Worm (Caenorhabditis elegans) whole organism, L2 larva: ENCODE results near the gene pqn-75.

Experiments used
- C34F6.9 ChIP-seq: fragments of 150-350 bp; optimal IDR thresholded peaks from 2 replicates; lab custom pipeline; 2014; ENCODE audit warnings: missing biosample characterization, missing genetic modification characterization
- F13H6.1 ChIP-seq: sonication (generic microtip); optimal IDR thresholded peaks from 2 replicates; lab custom pipeline; 2016; ENCODE audit warnings: missing genetic modification characterization, missing compliant biosample characterization
- Y55F3AM.14 ChIP-seq: fragments of 200-800 bp; sonication (Bioruptor generic); optimal IDR thresholded peaks from 2 replicates; lab custom pipeline; 2018; ENCODE audit warnings: mild to moderate bottlenecking, missing genetic modification characterization, missing compliant biosample characterization
- ZK546.5 ChIP-seq: sonication (generic microtip); optimal IDR thresholded peaks from 2 replicates; lab custom pipeline; 2017; ENCODE audit warnings: missing biosample characterization, missing genetic modification characterization
- alr-1 ChIP-seq: fragments of 150-350 bp; optimal IDR thresholded peaks from 2 replicates; lab custom pipeline; 2014; ENCODE audit warnings: missing biosample characterization, missing genetic modification characterization
- blmp-1 ChIP-seq: sonication (generic microtip); optimal IDR thresholded peaks from 2 replicates; lab custom pipeline; 2017; ENCODE audit warnings: missing genetic modification characterization, mild to moderate bottlenecking, missing compliant biosample characterization, antibody characterized with exemption, moderate library complexity; ENCODE audit not compliant: insufficient read depth
- ceh-82 ChIP-seq: fragments of 150-350 bp; optimal IDR thresholded peaks from 2 replicates; lab custom pipeline; 2014; ENCODE audit warnings: missing biosample characterization, missing genetic modification characterization
- crh-2 ChIP-seq: sonication (generic microtip); optimal IDR thresholded peaks from 2 replicates; lab custom pipeline; 2017; ENCODE audit warnings: missing biosample characterization, missing genetic modification characterization
- egl-27 ChIP-seq: sonication (generic microtip); optimal IDR thresholded peaks from 3 replicates; lab custom pipeline; 2017; ENCODE audit warnings: missing biosample characterization, missing genetic modification reagents, missing genetic modification characterization
- elt-1 ChIP-seq: fragments of 150-350 bp; optimal IDR thresholded peaks from 2 replicates; lab custom pipeline; 2014; ENCODE audit warnings: missing biosample characterization, missing genetic modification characterization
- elt-3 ChIP-seq: sonication (generic microtip); optimal IDR thresholded peaks from 2 replicates; lab custom pipeline; 2017; ENCODE audit warnings: missing biosample characterization, missing genetic modification characterization
- fos-1 ChIP-seq: fragments of 150-350 bp; optimal IDR thresholded peaks from 2 replicates; lab custom pipeline; 2014; ENCODE audit warnings: missing biosample characterization, missing genetic modification characterization
- gmeb-1 ChIP-seq: fragments of 150-350 bp; optimal IDR thresholded peaks from 2 replicates; lab custom pipeline; 2014; ENCODE audit warnings: missing biosample characterization, missing genetic modification characterization
- lin-11 ChIP-seq: fragments of 150-350 bp; sonication (generic microtip); optimal IDR thresholded peaks from 2 replicates; lab custom pipeline; 2014; ENCODE audit warnings: missing biosample characterization, missing genetic modification characterization, inconsistent platforms, mixed read lengths
- lin-13 ChIP-seq: fragments of 150-350 bp; optimal IDR thresholded peaks from 2 replicates; lab custom pipeline; 2014; ENCODE audit warnings: missing biosample characterization, missing genetic modification reagents, missing genetic modification characterization
- lsy-2 ChIP-seq, 2 experiments: fragments of 150-350 bp in 1 of 2; sonication (generic microtip) in 1 of 2; optimal IDR thresholded peaks; 2 replicates each; lab custom pipeline; 2014 to 2017; ENCODE audit warnings: missing biosample characterization in 2 of 2, missing genetic modification characterization in 2 of 2
- mab-5 ChIP-seq: fragments of 150-350 bp; optimal IDR thresholded peaks from 2 replicates; lab custom pipeline; 2014; ENCODE audit warnings: missing biosample characterization, missing genetic modification characterization
- mdl-1 ChIP-seq, 2 experiments: fragments of 150-350 bp in 1 of 2; sonication (generic microtip) in 1 of 2; optimal IDR thresholded peaks; 2 replicates each; lab custom pipeline; 2017; ENCODE audit warnings: missing biosample characterization in 2 of 2, missing genetic modification characterization in 2 of 2
- nhr-10 ChIP-seq: sonication (generic microtip); optimal IDR thresholded peaks from 2 replicates; lab custom pipeline; 2017; ENCODE audit warnings: missing biosample characterization, missing genetic modification characterization
- nhr-11 ChIP-seq: fragments of 150-350 bp; optimal IDR thresholded peaks from 2 replicates; lab custom pipeline; 2014; ENCODE audit warnings: missing biosample characterization, missing genetic modification characterization
- nhr-12 ChIP-seq: fragments of 150-350 bp; optimal IDR thresholded peaks from 2 replicates; lab custom pipeline; 2014; ENCODE audit warnings: missing biosample characterization, missing genetic modification characterization
- nhr-129 ChIP-seq: fragments of 150-350 bp; optimal IDR thresholded peaks from 2 replicates; lab custom pipeline; 2014; ENCODE audit warnings: missing biosample characterization, missing genetic modification characterization
- nhr-21 ChIP-seq: fragments of 150-350 bp; optimal IDR thresholded peaks from 2 replicates; lab custom pipeline; 2014; ENCODE audit warnings: missing biosample characterization, missing genetic modification characterization
- nhr-23 ChIP-seq: fragments of 150-350 bp; optimal IDR thresholded peaks from 2 replicates; lab custom pipeline; 2014; ENCODE audit warnings: missing biosample characterization, missing genetic modification reagents, missing genetic modification characterization
- nhr-237 ChIP-seq: fragments of 150-350 bp; optimal IDR thresholded peaks from 2 replicates; lab custom pipeline; 2014; ENCODE audit warnings: missing biosample characterization, missing genetic modification characterization
- nhr-25 ChIP-seq: fragments of 150-350 bp; sonication (generic microtip); optimal IDR thresholded peaks from 3 replicates; lab custom pipeline; 2014; ENCODE audit warnings: missing biosample characterization, missing genetic modification characterization
- nhr-6 ChIP-seq: fragments of 150-350 bp; optimal IDR thresholded peaks from 2 replicates; lab custom pipeline; 2014; ENCODE audit warnings: missing biosample characterization, missing genetic modification characterization
- peb-1 ChIP-seq: fragments of 150-350 bp; optimal IDR thresholded peaks from 2 replicates; lab custom pipeline; 2014; ENCODE audit warnings: missing biosample characterization, missing genetic modification characterization
- sem-4 ChIP-seq: fragments of 150-350 bp; optimal IDR thresholded peaks from 2 replicates; lab custom pipeline; 2014; ENCODE audit warnings: missing biosample characterization, missing genetic modification reagents, missing genetic modification characterization
- skn-1 ChIP-seq: sonication (generic microtip); optimal IDR thresholded peaks from 2 replicates; lab custom pipeline; 2017; ENCODE audit warnings: missing biosample characterization, missing genetic modification characterization
- sma-3 ChIP-seq: sonication (generic microtip); optimal IDR thresholded peaks from 2 replicates; lab custom pipeline; 2016; ENCODE audit warnings: missing genetic modification reagents, missing genetic modification characterization, missing compliant biosample characterization
- sma-9 ChIP-seq, 2 experiments: fragments of 150-350 bp in 1 of 2; sonication (generic microtip) in 1 of 2; optimal IDR thresholded peaks; 2 replicates each; lab custom pipeline; 2014 to 2016; ENCODE audit warnings: missing genetic modification characterization in 2 of 2, mild to moderate bottlenecking in 1 of 2, missing biosample characterization in 1 of 2, missing compliant biosample characterization in 1 of 2, missing genetic modification reagents in 1 of 2, moderate library complexity in 1 of 2
- snpc-4 ChIP-seq: fragments of 150-350 bp; optimal IDR thresholded peaks from 2 replicates; lab custom pipeline; 2014; ENCODE audit warnings: missing biosample characterization, missing genetic modification characterization
- unc-55 ChIP-seq: fragments of 150-350 bp; sonication (generic microtip); optimal IDR thresholded peaks from 3 replicates; lab custom pipeline; 2014; ENCODE audit warnings: missing biosample characterization, missing genetic modification reagents, missing genetic modification characterization
- unc-62 ChIP-seq: fragments of 150-350 bp; optimal IDR thresholded peaks from 2 replicates; lab custom pipeline; 2014; ENCODE audit warnings: missing biosample characterization, missing genetic modification reagents, missing genetic modification characterization
- zag-1 ChIP-seq: fragments of 150-350 bp; optimal IDR thresholded peaks from 2 replicates; lab custom pipeline; 2014; ENCODE audit warnings: missing biosample characterization, missing genetic modification characterization
- ztf-1 ChIP-seq: fragments of 200-800 bp; sonication (Bioruptor generic); conservative IDR thresholded peaks from 2 replicates; pipeline ENCODE4 v1.3.6; 2022; ENCODE audit warnings: missing genetic modification characterization, missing compliant biosample characterization
- ztf-4 ChIP-seq: fragments of 150-350 bp; optimal IDR thresholded peaks from 2 replicates; lab custom pipeline; 2014; ENCODE audit warnings: missing biosample characterization, missing genetic modification characterization

The pqn-75 gene

DNA sequence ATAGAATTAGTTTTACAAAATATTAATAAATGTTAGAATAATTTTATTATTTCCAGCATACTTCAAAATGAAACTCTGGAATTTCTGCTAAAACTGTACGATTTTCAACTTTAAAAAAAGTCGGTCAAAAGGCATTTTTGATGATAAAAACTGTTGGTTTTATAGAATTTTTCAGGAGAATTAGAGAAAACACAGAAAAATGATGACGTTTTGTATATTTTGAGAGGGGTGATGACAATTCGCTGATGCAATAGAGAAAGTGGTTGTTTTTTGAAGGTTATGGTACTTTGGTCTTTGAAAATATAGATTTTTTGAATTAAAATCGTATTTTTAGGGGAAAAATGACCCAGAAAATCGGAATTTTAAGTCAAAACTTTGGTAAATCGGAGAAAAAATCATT is 12.9 kb downstream of the pqn-75 start:
- TF ChIP-seq sma-9 (GFP tag; optimal IDR thresholded peaks at IDR 0.05; lab: Kevin White, UChicago) (peak; percentile 11), sma-9 (tag; optimal IDR thresholded peaks at IDR 0.05; lab: Kevin White, UChicago) (no peak), sma-3 (GFP tag; lab: Kevin White, UChicago) (peak; percentile 45), lin-11 (tag; lab: Kevin White, UChicago) (no peak), skn-1 (tag; lab: Kevin White, UChicago) (peak; percentile 96), Y55F3AM.14 (GFP tag; lab: Kevin White, UChicago) (no peak), zag-1 (no peak), lsy-2 (tag; optimal IDR thresholded peaks at IDR 0.05; lab: Kevin White, UChicago) (peak in 1 of 2 experiments; percentile 5), gmeb-1 (tag; lab: Kevin White, UChicago) (peak; percentile 2), crh-2 (tag; lab: Kevin White, UChicago) (peak; percentile 64), fos-1 (tag; lab: Kevin White, UChicago) (peak; percentile 72), nhr-129 (tag; lab: Kevin White, UChicago) (peak; percentile 68), blmp-1 (tag; lab: Kevin White, UChicago) (peak; percentile 26), nhr-25 (peak; percentile 14)

DNA sequence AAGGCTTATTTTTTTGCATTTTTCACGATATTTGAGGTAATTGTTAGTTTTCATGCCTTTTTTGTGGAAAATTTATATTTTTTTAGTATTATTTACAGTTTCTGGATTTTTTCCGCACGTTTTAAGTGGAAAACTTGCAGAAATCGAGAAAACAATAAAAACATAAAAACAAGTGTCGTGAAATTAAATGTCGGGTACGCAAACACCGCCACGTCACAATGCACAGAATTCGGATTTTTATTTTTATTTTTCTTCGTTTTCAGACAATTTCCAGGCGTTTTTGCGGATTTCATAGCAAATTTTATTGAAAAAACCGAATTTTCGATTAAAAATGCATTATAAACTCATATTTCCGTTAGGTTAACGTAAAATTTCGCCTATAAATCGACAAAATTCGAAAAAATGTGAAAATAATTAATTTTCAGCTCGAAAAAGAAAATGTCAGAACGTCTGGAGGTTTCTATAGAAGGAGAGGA is 13.7 kb downstream of the pqn-75 start, which contains the start of gene C35B1.2:
Gene C35B1.2 (plus strand): TSS at position 426 of the 476 bp plus-strand sequence.
- no peak for TF ChIP-seq gmeb-1 (tag; lab: Kevin White, UChicago)
- peak; percentile 61 for TF ChIP-seq crh-2 (tag; lab: Kevin White, UChicago)
- TF ChIP-seq C34F6.9 (tag; lab: Kevin White, UChicago), result peak; percentile 20
- TF ChIP-seq sma-3 (GFP tag; lab: Kevin White, UChicago), result peak; percentile 37
- TF ChIP-seq unc-55, result peak; percentile 39
- TF ChIP-seq lsy-2 (tag; optimal IDR thresholded peaks at IDR 0.05; lab: Kevin White, UChicago), result peak in 1 of 2 experiments; percentile 57
- TF ChIP-seq ztf-1 (GFP tag; lab: Robert Waterston, UW), result no peak

DNA sequence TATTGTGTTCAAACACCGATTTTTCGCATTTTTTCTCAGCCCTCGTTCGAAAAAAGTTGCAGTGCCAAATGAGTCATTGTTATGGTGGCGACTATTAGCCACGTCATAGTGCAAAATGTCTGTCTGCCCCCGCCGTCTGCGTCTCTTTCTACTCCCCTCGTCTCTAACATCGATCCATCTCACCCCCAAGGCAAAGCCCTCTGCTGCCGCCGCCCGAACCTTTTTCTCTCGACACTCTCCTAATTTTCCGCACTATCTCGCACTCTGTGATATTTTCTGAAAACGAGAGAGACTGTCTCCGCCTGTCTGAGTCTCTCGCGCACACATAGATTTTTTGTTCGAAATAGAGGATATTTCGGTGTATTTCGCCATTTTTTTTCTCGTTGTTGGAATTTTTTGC is 21.0 kb downstream of the pqn-75 start:
- TF ChIP-seq nhr-6 (tag; lab: Kevin White, UChicago), result peak; percentile 44
- TF ChIP-seq elt-1 (tag; lab: Kevin White, UChicago), result no peak
- peak; percentile 66 for TF ChIP-seq lin-13 (GFP tag; lab: Kevin White, UChicago)
- peak; percentile 23 for TF ChIP-seq mab-5 (tag; lab: Kevin White, UChicago)
- no peak for TF ChIP-seq skn-1 (tag; lab: Kevin White, UChicago)
- TF ChIP-seq nhr-25, result peak; percentile 51
- no peak for TF ChIP-seq nhr-12 (tag; lab: Kevin White, UChicago)
- no peak for TF ChIP-seq nhr-11
- TF ChIP-seq lsy-2 (tag; optimal IDR thresholded peaks at IDR 0.05; lab: Kevin White, UChicago), result peak; percentile 62 to 83
- no peak for TF ChIP-seq elt-3 (tag; lab: Kevin White, UChicago)
- peak; percentile 75 for TF ChIP-seq ceh-82 (tag; lab: Kevin White, UChicago)
- TF ChIP-seq ztf-4, result peak; percentile 55
- no peak for TF ChIP-seq nhr-23 (tag; lab: Kevin White, UChicago)
- TF ChIP-seq mdl-1 (tag; optimal IDR thresholded peaks at IDR 0.05; lab: Kevin White, UChicago), result peak in 1 of 2 experiments; percentile 58
- peak; percentile 54 for TF ChIP-seq zag-1
- peak; percentile 96 for TF ChIP-seq crh-2 (tag; lab: Kevin White, UChicago)
- TF ChIP-seq gmeb-1 (tag; lab: Kevin White, UChicago), result peak; percentile 67
- TF ChIP-seq snpc-4 (tag; lab: Kevin White, UChicago), result peak; percentile 49
- no peak for TF ChIP-seq ztf-1 (GFP tag; lab: Robert Waterston, UW)
- TF ChIP-seq nhr-237 (tag; lab: Kevin White, UChicago), result peak; percentile 4
- peak; percentile 89 for TF ChIP-seq sma-9 (GFP tag; optimal IDR thresholded peaks at IDR 0.05; lab: Kevin White, UChicago)
- no peak for TF ChIP-seq sma-9 (tag; optimal IDR thresholded peaks at IDR 0.05; lab: Kevin White, UChicago)
- peak; percentile 91 for TF ChIP-seq F13H6.1 (tag; lab: Kevin White, UChicago)
- TF ChIP-seq nhr-21 (tag; lab: Kevin White, UChicago), result peak; percentile 57
- peak; percentile 4 for TF ChIP-seq lin-11 (tag; lab: Kevin White, UChicago)
- no peak for TF ChIP-seq nhr-10 (tag; lab: Kevin White, UChicago)
- peak; percentile 78 for TF ChIP-seq C34F6.9 (tag; lab: Kevin White, UChicago)
- peak; percentile 84 for TF ChIP-seq unc-55
- no peak for TF ChIP-seq alr-1 (tag; lab: Kevin White, UChicago)
- peak; percentile 84 for TF ChIP-seq sma-3 (GFP tag; lab: Kevin White, UChicago)
- TF ChIP-seq ZK546.5 (tag; lab: Kevin White, UChicago), result no peak
- peak; percentile 54 for TF ChIP-seq sem-4 (tag; lab: Kevin White, UChicago)
- TF ChIP-seq fos-1 (tag; lab: Kevin White, UChicago), result peak; percentile 90
- TF ChIP-seq Y55F3AM.14 (GFP tag; lab: Kevin White, UChicago), result peak; percentile 26
- TF ChIP-seq peb-1 (tag; lab: Kevin White, UChicago), result no peak
- TF ChIP-seq egl-27 (tag; lab: Kevin White, UChicago), result peak; percentile 67
- TF ChIP-seq unc-62 (GFP tag; lab: Kevin White, UChicago), result no peak
- peak; percentile 69 for TF ChIP-seq nhr-129 (tag; lab: Kevin White, UChicago)
- TF ChIP-seq, all 48 proteins: peak for 25
